Worm (Caenorhabditis elegans): Measurements from ENCODE around the gene C05D9.3.

The C05D9.3 gene

DNA sequence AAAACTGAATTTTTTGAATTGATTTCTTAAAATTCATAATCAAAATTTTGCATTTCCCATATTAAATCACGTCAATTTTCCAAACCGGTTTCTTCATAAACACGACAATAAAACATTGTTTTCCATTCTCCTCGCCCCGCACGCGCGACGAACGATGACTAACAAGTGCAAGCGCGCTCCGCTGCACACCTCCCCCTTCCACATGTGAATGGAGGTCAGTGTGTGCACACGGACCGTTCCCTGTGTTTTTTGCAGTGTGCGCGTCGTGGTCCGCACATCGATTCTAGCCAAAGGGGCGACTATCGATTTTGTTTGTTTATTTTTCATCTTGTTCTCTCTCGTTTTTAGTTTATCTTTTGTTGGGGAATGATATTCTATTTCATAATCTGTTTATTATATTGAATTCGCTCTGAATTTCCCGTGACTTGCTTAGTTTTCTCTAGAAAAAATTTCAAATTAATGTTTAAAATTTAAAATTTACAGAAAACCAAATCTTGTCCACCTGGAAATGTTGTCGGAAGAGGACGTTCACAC, 16.9 kb downstream of the C05D9.3 start, which contains the start of gene snx-1 (continued):
- no peak for TF ChIP-seq elt-2 (tag; optimal IDR thresholded peaks at IDR 0.05)
- no peak for TF ChIP-seq nhr-12 (tag; optimal IDR thresholded peaks at IDR 0.05)
- TF ChIP-seq nhr-237 (tag; optimal IDR thresholded peaks at IDR 0.05) = no peak
- no peak for TF ChIP-seq lir-3 (tag; optimal IDR thresholded peaks at IDR 0.05; ENCODE audit: poor library complexity)
- TF ChIP-seq fkh-4 (tag; optimal IDR thresholded peaks at IDR 0.05; ENCODE audit: borderline replicate concordance) = no peak
- no peak for TF ChIP-seq tlp-1 (tag; optimal IDR thresholded peaks at IDR 0.05)
- TF ChIP-seq sptf-1 (tag; optimal IDR thresholded peaks at IDR 0.05) = no peak
- peak in 2 of 3 experiments; percentile 29 to 34 for TF ChIP-seq dpl-1 (GFP tag; optimal IDR thresholded peaks at IDR 0.05)
- TF ChIP-seq mep-1 (tag; optimal IDR thresholded peaks at IDR 0.05) = peak; percentile 35
- peak; percentile 54 for TF ChIP-seq vab-15 (tag; optimal IDR thresholded peaks at IDR 0.05)
- peak; percentile 13 for TF ChIP-seq fos-1 (tag; optimal IDR thresholded peaks at IDR 0.05)
- TF ChIP-seq unc-98 (GFP tag; IDR thresholded peaks at IDR 0.05) = no peak
- peak in 2 of 3 experiments; percentile 6 to 56 for TF ChIP-seq ceh-82 (tag; optimal IDR thresholded peaks at IDR 0.05)
- no peak for TF ChIP-seq egl-13 (tag; optimal IDR thresholded peaks at IDR 0.05)
- TF ChIP-seq nhr-20 (tag; optimal IDR thresholded peaks at IDR 0.05) = peak; percentile 54
- peak; percentile 57 for TF ChIP-seq nhr-47 (tag; optimal IDR thresholded peaks at IDR 0.05)
- TF ChIP-seq efl-3 (GFP tag; optimal IDR thresholded peaks at IDR 0.05) = no peak
- TF ChIP-seq lin-39 (tag; optimal IDR thresholded peaks at IDR 0.05) = no peak
- TF ChIP-seq unc-30 (tag; optimal IDR thresholded peaks at IDR 0.05) = no peak
- TF ChIP-seq C04F5.9 (tag; optimal IDR thresholded peaks at IDR 0.05) = no peak
- peak; percentile 37 to 73 for TF ChIP-seq lin-35 (GFP tag; optimal IDR thresholded peaks at IDR 0.05)
- TF ChIP-seq unc-62 (GFP tag; optimal IDR thresholded peaks at IDR 0.05) = no peak
- no peak for TF ChIP-seq alr-1 (tag; optimal IDR thresholded peaks at IDR 0.05; ENCODE audit: borderline replicate concordance)
- TF ChIP-seq nhr-77 (tag; optimal IDR thresholded peaks at IDR 0.05) = no peak
- no peak for TF ChIP-seq snpc-4 (tag; optimal IDR thresholded peaks at IDR 0.05)
- no peak for TF ChIP-seq ztf-11 (tag; optimal IDR thresholded peaks at IDR 0.05)
- TF ChIP-seq skn-1 (tag; optimal IDR thresholded peaks at IDR 0.05) = peak; percentile 87
- no peak for TF ChIP-seq ceh-88 (GFP tag; IDR thresholded peaks at IDR 0.05)
- TF ChIP-seq jun-1 (tag; optimal IDR thresholded peaks at IDR 0.05) = peak; percentile 57
- TF ChIP-seq ets-5 (GFP tag; IDR thresholded peaks at IDR 0.05) = no peak
- no peak for TF ChIP-seq fkh-10 (GFP tag; optimal IDR thresholded peaks at IDR 0.05)
- no peak for TF ChIP-seq pag-3 (tag; optimal IDR thresholded peaks at IDR 0.05; ENCODE audit: borderline replicate concordance, insufficient read depth)
- no peak for TF ChIP-seq nhr-28 (tag; optimal IDR thresholded peaks at IDR 0.05)
- TF ChIP-seq sup-37 (GFP tag; optimal IDR thresholded peaks at IDR 0.05) = no peak
- TF ChIP-seq ceh-8 (GFP tag; optimal IDR thresholded peaks at IDR 0.05) = no peak
- TF ChIP-seq ama-1 (optimal IDR thresholded peaks at IDR 0.05) = no peak
- TF ChIP-seq lin-15B (tag; optimal IDR thresholded peaks at IDR 0.05) = peak; percentile 37
- TF ChIP-seq lin-14 (GFP tag; optimal IDR thresholded peaks at IDR 0.05) = peak; percentile 88
- TF ChIP-seq ces-1 (GFP tag; optimal IDR thresholded peaks at IDR 0.05) = no peak
- TF ChIP-seq nhr-19 (GFP tag; conservative IDR thresholded peaks at IDR 0.05) = no peak
- no peak for TF ChIP-seq F16B12.6 (tag; optimal IDR thresholded peaks at IDR 0.05)
- peak; percentile 52 for TF ChIP-seq tbx-2 (tag; optimal IDR thresholded peaks at IDR 0.05)
- TF ChIP-seq nhr-11 (tag; optimal IDR thresholded peaks at IDR 0.05) = no peak
- TF ChIP-seq mdl-1 (tag; optimal IDR thresholded peaks at IDR 0.05) = peak in 1 of 2 experiments; percentile 73
- TF ChIP-seq aha-1 (tag; optimal IDR thresholded peaks at IDR 0.05) = no peak
